Fruit fly (Drosophila melanogaster) whole organism, embryonic: Measurements from ENCODE around the gene Pink1.

Experiments used
- Abd-B ChIP-seq: fragments of 200-800 bp; sonication (Bioruptor generic); optimal IDR thresholded peaks from 2 replicates; lab custom pipeline; 2018; ENCODE audit warnings: missing biosample characterization, mild to moderate bottlenecking, missing genetic modification characterization, moderate library complexity
- Adf1 ChIP-seq: fragments of 200-800 bp; sonication (Bioruptor generic); IDR thresholded peaks from 2 replicates; pipeline ENCODE4 v1.3.6; 2022; ENCODE audit warnings: missing biosample characterization, missing genetic modification characterization
- CG10321 ChIP-seq: fragments of 200-800 bp; sonication (Bioruptor generic); IDR thresholded peaks from 2 replicates; pipeline ENCODE4 v1.3.6; 2022; ENCODE audit warnings: missing biosample characterization, missing genetic modification characterization
- CG11398 ChIP-seq: fragments of 200-800 bp; sonication (Bioruptor generic); optimal IDR thresholded peaks from 2 replicates; lab custom pipeline; 2016; ENCODE audit warnings: missing biosample characterization, missing genetic modification characterization
- CG11504 ChIP-seq: fragments of 200-800 bp; sonication (Bioruptor generic); optimal IDR thresholded peaks from 3 replicates; lab custom pipeline; 2019; ENCODE audit warnings: missing biosample characterization, mild to moderate bottlenecking, missing genetic modification characterization, moderate library complexity
- CG11696 ChIP-seq: fragments of 200-800 bp; sonication (Bioruptor generic); IDR thresholded peaks from 2 replicates; pipeline ENCODE4 v1.3.6; 2022; ENCODE audit warnings: missing biosample characterization, missing genetic modification characterization
- CG12659 ChIP-seq: fragments of 200-800 bp; sonication (Bioruptor generic); optimal IDR thresholded peaks from 3 replicates; lab custom pipeline; 2017; ENCODE audit warnings: mild to moderate bottlenecking, missing biosample characterization, missing genetic modification reagents, missing genetic modification characterization
- CG15011 ChIP-seq: fragments of 200-800 bp; sonication (Bioruptor generic); optimal IDR thresholded peaks from 3 replicates; lab custom pipeline; 2018; ENCODE audit warnings: missing biosample characterization, mild to moderate bottlenecking, missing genetic modification characterization
- CG1603 ChIP-seq: fragments of 200-800 bp; sonication (Bioruptor generic); optimal IDR thresholded peaks from 2 replicates; lab custom pipeline; 2019; ENCODE audit warnings: missing biosample characterization, mild to moderate bottlenecking, missing genetic modification characterization, moderate library complexity
- CG16815 ChIP-seq: fragments of 200-800 bp; sonication (Bioruptor generic); optimal IDR thresholded peaks from 3 replicates; lab custom pipeline; 2017; ENCODE audit warnings: missing biosample characterization, mild to moderate bottlenecking, missing genetic modification characterization
- CG17186 ChIP-seq: fragments of 200-800 bp; sonication (Bioruptor generic); optimal IDR thresholded peaks from 3 replicates; lab custom pipeline; 2017; ENCODE audit warnings: missing biosample characterization, missing genetic modification reagents, missing genetic modification characterization
- CG17568 ChIP-seq: fragments of 200-800 bp; sonication (Bioruptor generic); optimal IDR thresholded peaks from 2 replicates; lab custom pipeline; 2018; ENCODE audit warnings: missing biosample characterization, mild to moderate bottlenecking, missing genetic modification characterization, moderate library complexity
- CG17829 ChIP-seq: fragments of 200-800 bp; optimal IDR thresholded peaks from 2 replicates; lab custom pipeline; 2019; ENCODE audit warnings: missing biosample characterization, mild to moderate bottlenecking, missing genetic modification characterization, moderate library complexity
- CG18011 ChIP-seq: fragments of 200-800 bp; sonication (Bioruptor generic); optimal IDR thresholded peaks from 2 replicates; lab custom pipeline; 2017; ENCODE audit warnings: missing biosample characterization, missing genetic modification characterization, mild to moderate bottlenecking, moderate library complexity, missing genotype
- CG18262 ChIP-seq: fragments of 200-800 bp; optimal IDR thresholded peaks from 3 replicates; lab custom pipeline; 2019; ENCODE audit warnings: missing biosample characterization, mild to moderate bottlenecking, missing genetic modification characterization, moderate library complexity
- CG18764 ChIP-seq: fragments of 200-800 bp; sonication (Bioruptor generic); optimal IDR thresholded peaks from 3 replicates; lab custom pipeline; 2016; ENCODE audit warnings: missing biosample characterization, missing genetic modification characterization
- CG2712 ChIP-seq: fragments of 200-800 bp; optimal IDR thresholded peaks from 3 replicates; lab custom pipeline; 2019; ENCODE audit warnings: missing biosample characterization, mild to moderate bottlenecking, missing genetic modification characterization, moderate library complexity
- CG2875 ChIP-seq: fragments of 200-800 bp; sonication (Bioruptor generic); optimal IDR thresholded peaks from 2 replicates; lab custom pipeline; 2017; ENCODE audit warnings: missing biosample characterization, mild to moderate bottlenecking, missing genetic modification characterization, missing genetic modification reagents
- CG33213 ChIP-seq: fragments of 200-800 bp; sonication (Bioruptor generic); optimal IDR thresholded peaks from 3 replicates; lab custom pipeline; 2016; ENCODE audit warnings: missing biosample characterization, missing genetic modification characterization
- CG4424 ChIP-seq: fragments of 200-800 bp; sonication (Bioruptor generic); optimal IDR thresholded peaks from 3 replicates; lab custom pipeline; 2016; ENCODE audit warnings: missing biosample characterization, missing genetic modification characterization
- CG6175 ChIP-seq: fragments of 200-800 bp; sonication (Bioruptor generic); IDR thresholded peaks from 3 replicates; pipeline ENCODE4 v1.3.6; 2022; ENCODE audit warnings: missing biosample characterization, missing genetic modification characterization
- CG6765 ChIP-seq: fragments of 200-800 bp; sonication (Bioruptor generic); optimal IDR thresholded peaks from 3 replicates; lab custom pipeline; 2017; ENCODE audit warnings: missing biosample characterization, mild to moderate bottlenecking, missing genetic modification characterization
- CG7271 ChIP-seq: fragments of 200-800 bp; sonication (Bioruptor generic); optimal IDR thresholded peaks from 2 replicates; lab custom pipeline; 2018; ENCODE audit warnings: missing biosample characterization, mild to moderate bottlenecking, missing genetic modification characterization, moderate library complexity
- CG8944 ChIP-seq: fragments of 200-800 bp; sonication (Bioruptor generic); optimal IDR thresholded peaks from 3 replicates; lab custom pipeline; 2016; ENCODE audit warnings: missing biosample characterization, missing genetic modification characterization
- CG9609 ChIP-seq: fragments of 200-800 bp; sonication (Bioruptor generic); optimal IDR thresholded peaks from 3 replicates; lab custom pipeline; 2016; ENCODE audit warnings: missing biosample characterization, missing genetic modification characterization
- CG9876 ChIP-seq: fragments of 200-800 bp; sonication (Bioruptor generic); optimal IDR thresholded peaks from 2 replicates; lab custom pipeline; 2016; ENCODE audit warnings: missing biosample characterization, missing genetic modification characterization
- Dbx ChIP-seq: fragments of 200-800 bp; sonication (Bioruptor generic); IDR thresholded peaks from 3 replicates; pipeline ENCODE4 v1.3.6; 2022; ENCODE audit warnings: missing biosample characterization, missing genetic modification characterization
- Dref ChIP-seq: fragments of 200-800 bp; sonication (Bioruptor generic); IDR thresholded peaks from 2 replicates; pipeline ENCODE4 v1.3.6; 2022; ENCODE audit warnings: missing biosample characterization, missing genetic modification characterization
- Eip74EF ChIP-seq, 2 experiments: fragments of 200-800 bp in 1 of 2; fragments of >200 bp in 1 of 2; sonication (Bioruptor generic) in 1 of 2; optimal IDR thresholded peaks; 2 replicates each; lab custom pipeline; 2017 to 2019; ENCODE audit warnings: missing biosample characterization in 2 of 2, missing genetic modification characterization in 2 of 2, mild to moderate bottlenecking in 1 of 2, moderate library complexity in 1 of 2
- HLH3B ChIP-seq: fragments of 200-800 bp; sonication (Bioruptor generic); IDR thresholded peaks from 2 replicates; pipeline ENCODE4 v1.3.6; 2022; ENCODE audit warnings: missing biosample characterization, missing genetic modification characterization
- Hand ChIP-seq: fragments of 200-800 bp; sonication (Bioruptor generic); optimal IDR thresholded peaks from 2 replicates; lab custom pipeline; 2017; ENCODE audit warnings: mild to moderate bottlenecking, missing biosample characterization, missing genetic modification reagents, missing genetic modification characterization
- Hey ChIP-seq: fragments of 200-800 bp; sonication (Bioruptor generic); optimal IDR thresholded peaks from 3 replicates; lab custom pipeline; 2018; ENCODE audit warnings: missing biosample characterization, mild to moderate bottlenecking, missing genetic modification characterization
- Nf-YA ChIP-seq: fragments of 200-800 bp; sonication (Bioruptor generic); IDR thresholded peaks from 2 replicates; pipeline ENCODE4 v1.3.6; 2022; ENCODE audit warnings: missing biosample characterization, missing genetic modification characterization
- Pdp1 ChIP-seq, 2 experiments: fragments of 200-800 bp; sonication (Bioruptor generic); optimal IDR thresholded peaks; 3 replicates each; lab custom pipeline; 2016; ENCODE audit warnings: missing biosample characterization in 2 of 2, missing genetic modification characterization in 2 of 2, mild to moderate bottlenecking in 1 of 2, moderate library complexity in 1 of 2
- Rfx ChIP-seq: fragments of 200-800 bp; sonication (Bioruptor generic); IDR thresholded peaks from 2 replicates; pipeline ENCODE4 v1.3.6; 2022; ENCODE audit warnings: missing biosample characterization, missing genetic modification characterization
- Sry-δ ChIP-seq: fragments of 200-800 bp; sonication (Bioruptor generic); optimal IDR thresholded peaks from 2 replicates; lab custom pipeline; 2016; ENCODE audit warnings: missing biosample characterization, missing genetic modification characterization
- Usf ChIP-seq: fragments of 200-800 bp; sonication (Bioruptor generic); optimal IDR thresholded peaks from 2 replicates; lab custom pipeline; 2017; ENCODE audit warnings: missing genotype, missing biosample characterization, missing genetic modification characterization
- Xrp1 ChIP-seq: fragments of 200-800 bp; sonication (Bioruptor generic); IDR thresholded peaks from 2 replicates; pipeline ENCODE4 v1.3.6; 2022; ENCODE audit warnings: missing biosample characterization, missing genetic modification characterization
- al ChIP-seq: fragments of 200-800 bp; sonication (Bioruptor generic); IDR thresholded peaks from 2 replicates; pipeline ENCODE4 v1.3.6; 2022; ENCODE audit warnings: missing biosample characterization, missing genetic modification characterization
- cwo ChIP-seq: fragments of 200-800 bp; sonication (Bioruptor generic); optimal IDR thresholded peaks from 3 replicates; lab custom pipeline; 2017; ENCODE audit warnings: missing biosample characterization, missing genetic modification characterization, mild to moderate bottlenecking, moderate library complexity, missing genetic modification reagents
- dati ChIP-seq: fragments of 200-800 bp; sonication (Bioruptor generic); IDR thresholded peaks from 2 replicates; pipeline ENCODE4 v1.3.6; 2022; ENCODE audit warnings: missing biosample characterization, missing genetic modification characterization
- fd96Cb ChIP-seq: fragments of 200-800 bp; sonication (Bioruptor generic); optimal IDR thresholded peaks from 2 replicates; lab custom pipeline; 2018; ENCODE audit warnings: missing biosample characterization, mild to moderate bottlenecking, missing genetic modification characterization, moderate library complexity
- gfzf ChIP-seq: fragments of 200-800 bp; sonication (Bioruptor generic); optimal IDR thresholded peaks from 2 replicates; lab custom pipeline; 2016; ENCODE audit warnings: missing biosample characterization, mild to moderate bottlenecking, missing genetic modification characterization, moderate library complexity
- luna ChIP-seq: fragments of 200-800 bp; sonication (Bioruptor generic); optimal IDR thresholded peaks from 2 replicates; lab custom pipeline; 2016; ENCODE audit warnings: missing biosample characterization, missing genetic modification characterization
- pan ChIP-seq, 4 experiments: fragments of >200 bp in 3 of 4; fragments of 200-800 bp in 1 of 4; sonication (Bioruptor generic) in 1 of 4; optimal IDR thresholded peaks in 3 of 4; IDR thresholded peaks in 1 of 4; 2 replicates each; pipeline versions ENCODE4 v1.3.6 to Lab custom; 2017 to 2022; ENCODE audit warnings: missing biosample characterization in 2 of 4, missing genetic modification characterization in 2 of 4, mixed read lengths in 1 of 4
- sima ChIP-seq: fragments of 200-800 bp; sonication (Bioruptor generic); optimal IDR thresholded peaks from 2 replicates; lab custom pipeline; 2016; ENCODE audit warnings: missing biosample characterization, missing genetic modification characterization
- slp2 ChIP-seq: fragments of 200-800 bp; sonication (Bioruptor generic); optimal IDR thresholded peaks from 2 replicates; lab custom pipeline; 2016; ENCODE audit warnings: missing biosample characterization, missing genetic modification characterization
- tap ChIP-seq: fragments of 200-800 bp; optimal IDR thresholded peaks from 3 replicates; lab custom pipeline; 2019; ENCODE audit warnings: missing biosample characterization, mild to moderate bottlenecking, missing genetic modification characterization, moderate library complexity
- ttk ChIP-seq: fragments of 200-800 bp; sonication (Bioruptor generic); IDR thresholded peaks from 2 replicates; pipeline ENCODE4 v2.1.2; 2022; ENCODE audit warnings: missing biosample characterization, missing genetic modification characterization
- zfh2 ChIP-seq: fragments of 200-800 bp; sonication (Bioruptor generic); optimal IDR thresholded peaks from 2 replicates; lab custom pipeline; 2016; ENCODE audit warnings: missing biosample characterization, missing genetic modification characterization

Gene Pink1

dm6 chrX:6696467-6696866, 12.9 kb downstream of the Pink1 start (continued):
- TF ChIP-seq Pdp1 (GFP tag; optimal IDR thresholded peaks at IDR 0.05; lab: Kevin White, UChicago) (peak; percentile 36 to 56), cwo (GFP tag; lab: Kevin White, UChicago) (peak; percentile 64), dati (GFP tag; lab: Robert Waterston, UW) (peak; percentile 27; the same call in 1 of the 2 replicates), CG2712 (tag; lab: Kevin White, UChicago) (peak; percentile 70), CG10321 (GFP tag; lab: Robert Waterston, UW) (0 out of 2 replicates have a peak, but pooled peaks have one; percentile 33), Adf1 (GFP tag; lab: Robert Waterston, UW) (no peak), CG9609 (GFP tag; lab: Kevin White, UChicago) (peak; percentile 22), ttk (GFP tag; lab: Robert Waterston, UW) (peak; percentile 47; the same call in 1 of the 2 replicates), CG7271 (no peak), fd96Cb (peak; percentile 15), Hey (tag; lab: Kevin White, UChicago) (no peak), Sry-δ (GFP tag; lab: Kevin White, UChicago) (peak; percentile 16), CG11398 (peak; percentile 39), CG12659 (peak; percentile 72), CG17568 (GFP tag; lab: Kevin White, UChicago) (peak; percentile 88), slp2 (peak; percentile 19), CG16815 (GFP tag; lab: Kevin White, UChicago) (peak; percentile 28), CG18764 (GFP tag; lab: Kevin White, UChicago) (peak; percentile 8), CG6175 (no peak), CG1603 (tag; lab: Kevin White, UChicago) (no peak), Xrp1 (peak; percentile 67; the same call in 1 of the 2 replicates), Dref (GFP tag; lab: Robert Waterston, UW) (no peak), Hand (GFP tag; lab: Kevin White, UChicago) (peak; percentile 90), HLH3B (GFP tag; lab: Robert Waterston, UW) (peak; percentile 33; the same call in 1 of the 2 replicates), Dbx (GFP tag; lab: Robert Waterston, UW) (peak; percentile 49; the same call in 1 of the 3 replicates), CG11504 (tag; lab: Kevin White, UChicago) (peak; percentile 74), CG15011 (GFP tag; lab: Kevin White, UChicago) (peak; percentile 20), CG17186 (no peak), CG4424 (peak; percentile 58), CG2875 (GFP tag; lab: Kevin White, UChicago) (peak; percentile 31), CG33213 (GFP tag; lab: Kevin White, UChicago) (no peak), pan (optimal IDR thresholded peaks at IDR 0.05; lab: Kevin White, UChicago) (no peak), pan (GFP tag; optimal IDR thresholded peaks at IDR 0.05 in 1 of 2, IDR thresholded peaks at IDR 0.05 in 1 of 2) (peak in 1 of 2 experiments; percentile 76), zfh2 (GFP tag; lab: Kevin White, UChicago) (peak; percentile 54), CG18011 (GFP tag; lab: Kevin White, UChicago) (peak; percentile 46), CG18262 (tag; lab: Kevin White, UChicago) (peak; percentile 58), CG17829 (tag; lab: Kevin White, UChicago) (peak; percentile 53), CG9876 (GFP tag; lab: Kevin White, UChicago) (no peak), Abd-B (GFP tag; lab: Kevin White, UChicago) (no peak), Nf-YA (GFP tag; lab: Robert Waterston, UW) (no peak), tap (tag; lab: Kevin White, UChicago) (peak; percentile 54), CG11696 (GFP tag; lab: Robert Waterston, UW) (no peak), luna (GFP tag; lab: Kevin White, UChicago) (no peak), Rfx (peak; percentile 68), sima (GFP tag; lab: Kevin White, UChicago) (no peak), gfzf (no peak), CG8944 (no peak), Usf (GFP tag; lab: Kevin White, UChicago) (no peak), CG6765 (peak; percentile 78), al (GFP tag; lab: Robert Waterston, UW) (0 out of 2 replicates have a peak, but pooled peaks have one; percentile 28), Eip74EF (GFP tag; optimal IDR thresholded peaks at IDR 0.05; lab: Kevin White, UChicago) (peak in 1 of 2 experiments; percentile 58)
